Fruit fly (Drosophila melanogaster) whole organism, pupa: ENCODE measurements around the gene CG31709.
A peak's percentile ranks its signal among the peaks of the same experiment; 100 is the strongest.

Experiments used
- CG10348 ChIP-seq: fragments of 200-800 bp; sonication (Bioruptor generic); IDR thresholded peaks from 2 replicates; pipeline ENCODE4 v1.3.6; 2022; ENCODE audit warnings: missing biosample characterization, missing genetic modification characterization
- CG12605 ChIP-seq: fragments of 200-800 bp; sonication (Bioruptor generic); IDR thresholded peaks from 2 replicates; pipeline ENCODE4 v1.3.6; 2022; ENCODE audit warnings: missing biosample characterization, missing genetic modification characterization
- CG13204 ChIP-seq: fragments of 200-800 bp; sonication (Bioruptor generic); optimal IDR thresholded peaks from 2 replicates; lab custom pipeline; 2018; ENCODE audit warnings: missing biosample characterization, mild to moderate bottlenecking, missing genetic modification characterization, moderate library complexity
- CG14655 ChIP-seq: fragments of 200-800 bp; sonication (Bioruptor generic); optimal IDR thresholded peaks from 3 replicates; lab custom pipeline; 2017; ENCODE audit warnings: mild to moderate bottlenecking, missing biosample characterization, missing genetic modification reagents, missing genetic modification characterization
- CG15710 ChIP-seq: fragments of 200-800 bp; sonication (Bioruptor generic); optimal IDR thresholded peaks from 2 replicates; lab custom pipeline; 2018; ENCODE audit warnings: missing biosample characterization, mild to moderate bottlenecking, missing genetic modification characterization, moderate library complexity
- CG17806 ChIP-seq: fragments of 200-800 bp; sonication (Bioruptor generic); optimal IDR thresholded peaks from 2 replicates; lab custom pipeline; 2018; ENCODE audit warnings: missing biosample characterization, mild to moderate bottlenecking, missing genetic modification characterization, moderate library complexity
- CG32121 ChIP-seq: fragments of 200-800 bp; sonication (Bioruptor generic); IDR thresholded peaks from 2 replicates; pipeline ENCODE4 v1.3.6; 2022; ENCODE audit warnings: missing biosample characterization, missing genetic modification characterization
- CG34367 ChIP-seq: fragments of 200-800 bp; sonication (Bioruptor generic); optimal IDR thresholded peaks from 2 replicates; lab custom pipeline; 2018; ENCODE audit warnings: missing biosample characterization, mild to moderate bottlenecking, missing genetic modification characterization
- CG4496 ChIP-seq: fragments of 200-800 bp; sonication (Bioruptor generic); IDR thresholded peaks from 3 replicates; pipeline ENCODE4 v1.3.6; 2022; ENCODE audit warnings: missing biosample characterization, missing genetic modification characterization
- CG8159 ChIP-seq: fragments of 200-800 bp; sonication (Bioruptor generic); optimal IDR thresholded peaks from 3 replicates; lab custom pipeline; 2018; ENCODE audit warnings: missing biosample characterization, mild to moderate bottlenecking, missing genetic modification characterization, moderate library complexity
- CG8301 ChIP-seq: fragments of 200-800 bp; sonication (Bioruptor generic); optimal IDR thresholded peaks from 2 replicates; lab custom pipeline; 2018; ENCODE audit warnings: missing biosample characterization, mild to moderate bottlenecking, missing genetic modification characterization
- CG9948 ChIP-seq: fragments of 200-800 bp; sonication (Bioruptor generic); optimal IDR thresholded peaks from 2 replicates; lab custom pipeline; 2018; ENCODE audit warnings: missing biosample characterization, mild to moderate bottlenecking, missing genetic modification characterization, moderate library complexity
- D1 ChIP-seq: fragments of 200-800 bp; sonication (Bioruptor generic); optimal IDR thresholded peaks from 2 replicates; lab custom pipeline; 2018; ENCODE audit warnings: missing biosample characterization, mild to moderate bottlenecking, missing genetic modification characterization, moderate library complexity
- EcR ChIP-seq: fragments of 200-800 bp; sonication (Bioruptor generic); optimal IDR thresholded peaks from 3 replicates; lab custom pipeline; 2019; ENCODE audit warnings: missing biosample characterization, missing genetic modification characterization, mild to moderate bottlenecking, moderate library complexity, missing genetic modification reagents
- Ets98B ChIP-seq: fragments of 200-800 bp; sonication (Bioruptor generic); IDR thresholded peaks from 2 replicates; pipeline ENCODE4 v1.3.6; 2022; ENCODE audit warnings: missing biosample characterization, missing genetic modification characterization
- Pif1A ChIP-seq: fragments of 200-800 bp; sonication (Bioruptor generic); optimal IDR thresholded peaks from 3 replicates; lab custom pipeline; 2016; ENCODE audit warnings: missing biosample characterization, missing genetic modification characterization
- Pif1B ChIP-seq: fragments of 200-800 bp; sonication (Bioruptor generic); optimal IDR thresholded peaks from 3 replicates; lab custom pipeline; 2016; ENCODE audit warnings: missing biosample characterization, missing genetic modification characterization
- Snoo ChIP-seq: fragments of 200-800 bp; sonication (Bioruptor generic); optimal IDR thresholded peaks from 3 replicates; lab custom pipeline; 2017; ENCODE audit warnings: missing biosample characterization, mild to moderate bottlenecking, missing genetic modification characterization, inconsistent platforms
- fd96Ca ChIP-seq: fragments of 200-800 bp; sonication (Bioruptor generic); IDR thresholded peaks from 3 replicates; pipeline ENCODE4 v1.3.6; 2022; ENCODE audit warnings: missing biosample characterization, missing genetic modification characterization
- gl ChIP-seq: fragments of 200-800 bp; sonication (Bioruptor generic); optimal IDR thresholded peaks from 2 replicates; lab custom pipeline; 2018; ENCODE audit warnings: missing biosample characterization, mild to moderate bottlenecking, missing genetic modification characterization
- rn ChIP-seq: fragments of 200-800 bp; sonication (Bioruptor generic); IDR thresholded peaks from 2 replicates; pipeline ENCODE4 v1.3.6; 2022; ENCODE audit warnings: missing biosample characterization, missing genetic modification characterization

CG31709 gene

dm6 chr2L:9584098-9584703, 4.8 kb upstream of the CG31709 start:
- TF ChIP-seq CG9948 (tag; lab: Kevin White, UChicago) = no peak
- TF ChIP-seq CG8159 (tag; lab: Kevin White, UChicago) = no peak
- TF ChIP-seq CG17806 = no peak
- TF ChIP-seq CG34367 = no peak
- TF ChIP-seq CG13204 (GFP tag; lab: Kevin White, UChicago) = no peak
- TF ChIP-seq gl (tag; lab: Kevin White, UChicago) = no peak
- no peak for TF ChIP-seq CG10348 (GFP tag; lab: Robert Waterston, UW)
- TF ChIP-seq CG8301 (tag; lab: Kevin White, UChicago) = no peak
- no peak for TF ChIP-seq CG32121 (GFP tag; lab: Robert Waterston, UW)
- TF ChIP-seq CG12605 (GFP tag; lab: Robert Waterston, UW) = no peak

- TF ChIP-seq CG8301 (tag; lab: Kevin White, UChicago) (no peak), CG8159 (tag; lab: Kevin White, UChicago) (no peak), D1 (tag; lab: Kevin White, UChicago) (no peak), CG10348 (GFP tag; lab: Robert Waterston, UW) (no peak), CG34367 (no peak), gl (tag; lab: Kevin White, UChicago) (no peak)
These were observed 2.1 kb upstream of the CG31709 start, which contains the start of gene gcm for dm6 chr2L:9581582-9581981. Gene gcm, minus strand, starts transcription at chr2L:9581745.

dm6 chr2L:9576269-9576933, 3.0 kb downstream of the CG31709 start, which contains the start of gene Mtpalpha:
Gene Mtpalpha, minus strand, starts transcription at chr2L:9576769.
- TF ChIP-seq CG8301 (tag; lab: Kevin White, UChicago) (peak; percentile 95), CG14655 (GFP tag; lab: Kevin White, UChicago) (peak; percentile 95), Snoo (tag; lab: Kevin White, UChicago) (peak; percentile 93), CG15710 (peak; percentile 68), CG17806 (peak; percentile 75), EcR (GFP tag; lab: Kevin White, UChicago) (peak; percentile 33), rn (GFP tag; lab: Robert Waterston, UW) (peak; percentile 43; the same call in 1 of the 2 replicates), CG8159 (tag; lab: Kevin White, UChicago) (peak; percentile 80), CG9948 (tag; lab: Kevin White, UChicago) (peak; percentile 68), Ets98B (peak; percentile 92), Pif1A (GFP tag; lab: Kevin White, UChicago) (peak; percentile 95), Pif1B (GFP tag; lab: Kevin White, UChicago) (peak; percentile 91), CG32121 (GFP tag; lab: Robert Waterston, UW) (peak; percentile 88), CG10348 (GFP tag; lab: Robert Waterston, UW) (no peak), fd96Ca (GFP tag; lab: Robert Waterston, UW) (peak; percentile 85), D1 (tag; lab: Kevin White, UChicago) (peak; percentile 13), CG34367 (peak; percentile 87), CG4496 (GFP tag; lab: Robert Waterston, UW) (peak; percentile 96), gl (tag; lab: Kevin White, UChicago) (peak; percentile 99), CG13204 (GFP tag; lab: Kevin White, UChicago) (peak; percentile 99), CG12605 (GFP tag; lab: Robert Waterston, UW) (peak; percentile 95)

dm6 chr2L:9570673-9571193, 8.7 kb downstream of the CG31709 start:
- no peak for TF ChIP-seq CG15710
- TF ChIP-seq CG17806 = no peak
- TF ChIP-seq Pif1A (GFP tag; lab: Kevin White, UChicago) = peak; percentile 35
- 0 out of 3 replicates have a peak, but pooled peaks have one; percentile 21 for TF ChIP-seq CG4496 (GFP tag; lab: Robert Waterston, UW)
- TF ChIP-seq Ets98B = peak; percentile 29; the same call in 1 of the 2 replicates

dm6 chr2L:9569588-9570434, 9.6 kb downstream of the CG31709 start:
- TF ChIP-seq CG14655 (GFP tag; lab: Kevin White, UChicago) = peak; percentile 99
- TF ChIP-seq CG10348 (GFP tag; lab: Robert Waterston, UW) = peak; percentile 64
- TF ChIP-seq CG8159 (tag; lab: Kevin White, UChicago) = peak; percentile 97
- TF ChIP-seq Snoo (tag; lab: Kevin White, UChicago) = peak; percentile 97
- peak; percentile 98 for TF ChIP-seq CG9948 (tag; lab: Kevin White, UChicago)
- peak; percentile 85 for TF ChIP-seq Ets98B
- peak; percentile 97 for TF ChIP-seq Pif1B (GFP tag; lab: Kevin White, UChicago)
- peak; percentile 97 for TF ChIP-seq CG8301 (tag; lab: Kevin White, UChicago)
- peak; percentile 72 for TF ChIP-seq CG12605 (GFP tag; lab: Robert Waterston, UW)
- peak; percentile 95 for TF ChIP-seq Pif1A (GFP tag; lab: Kevin White, UChicago)
- peak; percentile 95 for TF ChIP-seq CG17806
- peak; percentile 65; the same call in 2 of the 3 replicates for TF ChIP-seq fd96Ca (GFP tag; lab: Robert Waterston, UW)
- peak; percentile 90 for TF ChIP-seq CG32121 (GFP tag; lab: Robert Waterston, UW)
- TF ChIP-seq CG4496 (GFP tag; lab: Robert Waterston, UW) = peak; percentile 88
- TF ChIP-seq CG34367 = peak; percentile 94
- peak; percentile 55 for TF ChIP-seq rn (GFP tag; lab: Robert Waterston, UW)
- TF ChIP-seq CG15710 = peak; percentile 95
- peak; percentile 28 for TF ChIP-seq EcR (GFP tag; lab: Kevin White, UChicago)
- peak; percentile 85 for TF ChIP-seq gl (tag; lab: Kevin White, UChicago)
- TF ChIP-seq D1 (tag; lab: Kevin White, UChicago) = peak; percentile 98
- TF ChIP-seq CG13204 (GFP tag; lab: Kevin White, UChicago) = peak; percentile 91
